Fruit fly (Drosophila melanogaster) whole organism, embryonic: ENCODE measurements around the gene Jhbp1.

Experiments
- Aef1 ChIP-seq: fragments of 200-800 bp; sonication (Bioruptor generic); IDR thresholded peaks from 3 replicates; pipeline ENCODE4 v1.3.6; 2022; ENCODE audit warnings: missing biosample characterization, missing genetic modification characterization
- Atf3 ChIP-seq: fragments of 200-800 bp; sonication (Bioruptor generic); optimal IDR thresholded peaks from 3 replicates; lab custom pipeline; 2016; ENCODE audit warnings: missing biosample characterization, missing genetic modification characterization
- C15 ChIP-seq: fragments of 200-800 bp; sonication (Bioruptor generic); IDR thresholded peaks from 3 replicates; pipeline ENCODE4 v1.3.6; 2022; ENCODE audit warnings: missing biosample characterization, missing genetic modification characterization
- CG10565 ChIP-seq: fragments of 200-800 bp; sonication (Bioruptor generic); optimal IDR thresholded peaks from 3 replicates; lab custom pipeline; 2016; ENCODE audit warnings: missing biosample characterization, mild to moderate bottlenecking, missing genetic modification characterization
- CG12236 ChIP-seq: fragments of 200-800 bp; sonication (Bioruptor generic); optimal IDR thresholded peaks from 2 replicates; lab custom pipeline; 2016; ENCODE audit warnings: missing biosample characterization, missing genetic modification characterization
- CG13287 ChIP-seq: fragments of 200-800 bp; sonication (Bioruptor generic); IDR thresholded peaks from 2 replicates; pipeline ENCODE4 v1.3.6; 2022; ENCODE audit warnings: missing biosample characterization, missing genetic modification characterization; ENCODE audit not compliant: partially characterized antibody
- CG13296 ChIP-seq: fragments of 200-800 bp; sonication (Bioruptor generic); optimal IDR thresholded peaks from 3 replicates; lab custom pipeline; 2018; ENCODE audit warnings: missing biosample characterization, mild to moderate bottlenecking, missing genetic modification characterization
- CG14667 ChIP-seq: fragments of 200-800 bp; sonication (Bioruptor generic); IDR thresholded peaks from 2 replicates; pipeline ENCODE4 v1.3.6; 2022; ENCODE audit warnings: missing biosample characterization, missing genetic modification characterization
- CG15011 ChIP-seq: fragments of 200-800 bp; sonication (Bioruptor generic); optimal IDR thresholded peaks from 3 replicates; lab custom pipeline; 2018; ENCODE audit warnings: missing biosample characterization, mild to moderate bottlenecking, missing genetic modification characterization
- CG17829 ChIP-seq: fragments of 200-800 bp; optimal IDR thresholded peaks from 2 replicates; lab custom pipeline; 2019; ENCODE audit warnings: missing biosample characterization, mild to moderate bottlenecking, missing genetic modification characterization, moderate library complexity
- CG18764 ChIP-seq: fragments of 200-800 bp; sonication (Bioruptor generic); optimal IDR thresholded peaks from 3 replicates; lab custom pipeline; 2016; ENCODE audit warnings: missing biosample characterization, missing genetic modification characterization
- CG3726 ChIP-seq: fragments of 200-800 bp; sonication (Bioruptor generic); IDR thresholded peaks from 3 replicates; pipeline ENCODE4, ENCODE4 v1.3.6; 2022; ENCODE audit warnings: missing biosample characterization, missing genetic modification characterization
- CG3847 ChIP-seq: fragments of 200-800 bp; sonication (Bioruptor generic); IDR thresholded peaks from 2 replicates; pipeline ENCODE4 v1.3.6; 2022; ENCODE audit warnings: missing biosample characterization, missing genetic modification characterization
- CG4404 ChIP-seq: fragments of 200-800 bp; sonication (Bioruptor generic); IDR thresholded peaks from 2 replicates; pipeline ENCODE4 v1.3.6; 2022; ENCODE audit warnings: missing biosample characterization, missing genetic modification characterization
- CG4854 ChIP-seq: fragments of 200-800 bp; sonication (Bioruptor generic); optimal IDR thresholded peaks from 2 replicates; lab custom pipeline; 2016; ENCODE audit warnings: missing biosample characterization, missing genetic modification characterization, inconsistent platforms
- CG5245 ChIP-seq: fragments of 200-800 bp; sonication (Bioruptor generic); optimal IDR thresholded peaks from 3 replicates; lab custom pipeline; 2016; ENCODE audit warnings: missing biosample characterization, missing genetic modification characterization
- CG5953 ChIP-seq: fragments of 200-800 bp; sonication (Bioruptor generic); IDR thresholded peaks from 2 replicates; pipeline ENCODE4 v1.3.6; 2022; ENCODE audit warnings: missing biosample characterization, missing genetic modification characterization
- CG6689 ChIP-seq: fragments of 200-800 bp; sonication (Bioruptor generic); IDR thresholded peaks from 2 replicates; pipeline ENCODE4 v1.3.6; 2022; ENCODE audit warnings: missing biosample characterization, missing genetic modification characterization
- CG7556 ChIP-seq: fragments of 200-800 bp; sonication (Bioruptor generic); optimal IDR thresholded peaks from 2 replicates; lab custom pipeline; 2017; ENCODE audit warnings: missing biosample characterization, mild to moderate bottlenecking, missing genetic modification characterization
- CG8089 ChIP-seq: fragments of 200-800 bp; sonication (Bioruptor generic); optimal IDR thresholded peaks from 3 replicates; lab custom pipeline; 2016; ENCODE audit warnings: missing biosample characterization, missing genetic modification characterization
- CG8478 ChIP-seq: fragments of >200 bp; optimal IDR thresholded peaks from 2 replicates; lab custom pipeline; 2018
- CG9797 ChIP-seq: fragments of 200-800 bp; sonication (Bioruptor generic); optimal IDR thresholded peaks from 3 replicates; lab custom pipeline; 2018; ENCODE audit warnings: missing biosample characterization, mild to moderate bottlenecking, missing genetic modification characterization
- CHES-1-like ChIP-seq: fragments of 200-800 bp; sonication (Bioruptor generic); optimal IDR thresholded peaks from 2 replicates; lab custom pipeline; 2016; ENCODE audit warnings: missing biosample characterization, missing genetic modification characterization
- D ChIP-seq, 2 experiments: fragments of 200-800 bp in 1 of 2; fragments of >200 bp in 1 of 2; sonication (Bioruptor generic) in 1 of 2; optimal IDR thresholded peaks; 2 replicates in 1 of 2; 3 replicates in 1 of 2; lab custom pipeline; 2017; ENCODE audit warnings: mild to moderate bottlenecking in 1 of 2, missing biosample characterization in 1 of 2, missing genetic modification characterization in 1 of 2, missing genetic modification reagents in 1 of 2
- Fer1 ChIP-seq: fragments of 200-800 bp; sonication (Bioruptor generic); optimal IDR thresholded peaks from 2 replicates; lab custom pipeline; 2017; ENCODE audit warnings: missing biosample characterization, mild to moderate bottlenecking, missing genetic modification characterization
- Hr39 ChIP-seq: fragments of >200 bp; optimal IDR thresholded peaks from 2 replicates; lab custom pipeline; 2017
- MESR4 ChIP-seq: fragments of 200-800 bp; sonication (Bioruptor generic); optimal IDR thresholded peaks from 2 replicates; lab custom pipeline; 2018; ENCODE audit warnings: missing biosample characterization, mild to moderate bottlenecking, missing genetic modification characterization, moderate library complexity
- Mrtf ChIP-seq: fragments of 200-800 bp; sonication (Bioruptor generic); IDR thresholded peaks from 3 replicates; pipeline ENCODE4 v1.3.6; 2022; ENCODE audit warnings: missing biosample characterization, missing genetic modification characterization
- Oli ChIP-seq: fragments of 200-800 bp; sonication (Bioruptor generic); optimal IDR thresholded peaks from 2 replicates; lab custom pipeline; 2018; ENCODE audit warnings: missing biosample characterization, mild to moderate bottlenecking, missing genetic modification characterization, moderate library complexity
- Opbp ChIP-seq: fragments of 200-800 bp; sonication (Bioruptor generic); IDR thresholded peaks from 3 replicates; pipeline ENCODE4 v1.3.6; 2022; ENCODE audit warnings: missing biosample characterization, missing genetic modification characterization; ENCODE audit not compliant: partially characterized antibody
- Poxn ChIP-seq: fragments of 200-800 bp; sonication (Bioruptor generic); IDR thresholded peaks from 2 replicates; pipeline ENCODE4 v1.3.6; 2022; ENCODE audit warnings: missing biosample characterization, missing genetic modification characterization
- Sry-δ ChIP-seq: fragments of 200-800 bp; sonication (Bioruptor generic); optimal IDR thresholded peaks from 2 replicates; lab custom pipeline; 2016; ENCODE audit warnings: missing biosample characterization, missing genetic modification characterization
- az2 ChIP-seq: fragments of 200-800 bp; sonication (Bioruptor generic); optimal IDR thresholded peaks from 3 replicates; lab custom pipeline; 2016; ENCODE audit warnings: missing biosample characterization, missing genetic modification characterization
- chm ChIP-seq: fragments of 200-800 bp; sonication (Bioruptor generic); IDR thresholded peaks from 2 replicates; pipeline ENCODE4 v1.3.6; 2022; ENCODE audit warnings: missing biosample characterization, missing genetic modification characterization
- ems ChIP-seq: fragments of 200-800 bp; sonication (Bioruptor generic); optimal IDR thresholded peaks from 3 replicates; lab custom pipeline; 2016; ENCODE audit warnings: missing biosample characterization, missing genetic modification characterization
- esg ChIP-seq: fragments of 200-800 bp; sonication (Bioruptor generic); conservative IDR thresholded peaks from 2 replicates; pipeline ENCODE4 v1.3.6; 2022; ENCODE audit warnings: missing biosample characterization, missing genetic modification characterization
- fu2 ChIP-seq: fragments of 200-800 bp; sonication (Bioruptor generic); optimal IDR thresholded peaks from 2 replicates; lab custom pipeline; 2016; ENCODE audit warnings: missing biosample characterization, missing genetic modification characterization
- gce ChIP-seq: fragments of 200-800 bp; sonication (Bioruptor generic); IDR thresholded peaks from 3 replicates; pipeline ENCODE4 v1.3.6; 2022; ENCODE audit warnings: missing biosample characterization, missing genetic modification characterization
- gfzf ChIP-seq: fragments of 200-800 bp; sonication (Bioruptor generic); optimal IDR thresholded peaks from 2 replicates; lab custom pipeline; 2016; ENCODE audit warnings: missing biosample characterization, mild to moderate bottlenecking, missing genetic modification characterization, moderate library complexity
- grn ChIP-seq: fragments of 200-800 bp; sonication (Bioruptor generic); optimal IDR thresholded peaks from 3 replicates; lab custom pipeline; 2017; ENCODE audit warnings: missing biosample characterization, missing genetic modification characterization
- kni ChIP-seq: fragments of 200-800 bp; sonication (Bioruptor generic); optimal IDR thresholded peaks from 3 replicates; lab custom pipeline; 2017; ENCODE audit warnings: mild to moderate bottlenecking, missing biosample characterization, missing genetic modification reagents, missing genetic modification characterization
- knrl ChIP-seq: fragments of 200-800 bp; sonication (Bioruptor generic); IDR thresholded peaks from 3 replicates; pipeline ENCODE4 v1.3.6; 2022; ENCODE audit warnings: missing biosample characterization, missing genetic modification characterization; ENCODE audit not compliant: partially characterized antibody
- mam ChIP-seq: fragments of 200-800 bp; sonication (Bioruptor generic); optimal IDR thresholded peaks from 3 replicates; lab custom pipeline; 2016; ENCODE audit warnings: missing biosample characterization, missing genetic modification characterization
- nau ChIP-seq: fragments of 200-800 bp; sonication (Bioruptor generic); optimal IDR thresholded peaks from 3 replicates; lab custom pipeline; 2017; ENCODE audit warnings: missing biosample characterization, mild to moderate bottlenecking, missing genetic modification characterization, missing genetic modification reagents
- phol ChIP-seq: fragments of 200-800 bp; sonication (Bioruptor generic); optimal IDR thresholded peaks from 3 replicates; lab custom pipeline; 2018; ENCODE audit warnings: missing biosample characterization, mild to moderate bottlenecking, missing genetic modification characterization, moderate library complexity
- pros ChIP-seq: fragments of 200-800 bp; sonication (Bioruptor generic); optimal IDR thresholded peaks from 3 replicates; lab custom pipeline; 2019; ENCODE audit warnings: missing biosample characterization, mild to moderate bottlenecking, missing genetic modification characterization, moderate library complexity
- ranshi ChIP-seq: fragments of 200-800 bp; sonication (Bioruptor generic); IDR thresholded peaks from 2 replicates; pipeline ENCODE4 v1.3.6; 2022; ENCODE audit warnings: missing biosample characterization, missing genetic modification characterization
- stc ChIP-seq: fragments of 200-800 bp; sonication (Bioruptor generic); IDR thresholded peaks from 2 replicates; pipeline ENCODE4 v1.3.6; 2022; ENCODE audit warnings: missing biosample characterization, missing genetic modification characterization
- ttk ChIP-seq: fragments of 200-800 bp; sonication (Bioruptor generic); IDR thresholded peaks from 2 replicates; pipeline ENCODE4 v2.1.2; 2022; ENCODE audit warnings: missing biosample characterization, missing genetic modification characterization
- tup ChIP-seq: fragments of 200-800 bp; sonication (Bioruptor generic); optimal IDR thresholded peaks from 2 replicates; lab custom pipeline; 2016; ENCODE audit warnings: missing biosample characterization, mild to moderate bottlenecking, missing genetic modification characterization, moderate library complexity

Jhbp1 gene

dm6 chr3R:4997399-4998203 lies 32.4 kb downstream of the Jhbp1 start (continued):
- TF ChIP-seq Mrtf (GFP tag; lab: Robert Waterston, UW) (no peak), Fer1 (GFP tag; lab: Kevin White, UChicago) (no peak), CG4404 (no peak), CG12236 (GFP tag; lab: Kevin White, UChicago) (peak; percentile 19), fu2 (GFP tag; lab: Kevin White, UChicago) (no peak), Sry-δ (no peak), Hr39 (lab: Kevin White, UChicago) (no peak), CG8089 (GFP tag; lab: Kevin White, UChicago) (no peak), mam (no peak), phol (tag; lab: Kevin White, UChicago) (peak; percentile 36), pros (peak; percentile 93), CG17829 (tag; lab: Kevin White, UChicago) (peak; percentile 30), knrl (GFP tag; lab: Robert Waterston, UW) (no peak), CG13287 (GFP tag; lab: Robert Waterston, UW) (no peak), gce (GFP tag; lab: Robert Waterston, UW) (0 out of 3 replicates have a peak, but pooled peaks have one; percentile 45), chm (GFP tag; lab: Robert Waterston, UW) (peak; percentile 30; the same call in 1 of the 2 replicates), CG8478 (lab: Kevin White, UChicago) (no peak), Opbp (GFP tag; lab: Robert Waterston, UW) (no peak), CG3847 (no peak), CG15011 (GFP tag; lab: Kevin White, UChicago) (no peak), esg (0 out of 2 replicates have a peak, but pooled peaks have one; percentile 22), stc (GFP tag; lab: Robert Waterston, UW) (peak; percentile 59; the same call in 1 of the 2 replicates), CG7556 (peak; percentile 15), CG13296 (GFP tag; lab: Kevin White, UChicago) (no peak), D (optimal IDR thresholded peaks at IDR 0.05; lab: Kevin White, UChicago) (no peak), D (GFP tag; optimal IDR thresholded peaks at IDR 0.05; lab: Kevin White, UChicago) (no peak), CG10565 (no peak), CG5953 (0 out of 2 replicates have a peak, but pooled peaks have one; percentile 36), Aef1 (no peak), gfzf (GFP tag; lab: Kevin White, UChicago) (no peak), CG18764 (GFP tag; lab: Kevin White, UChicago) (no peak), ttk (GFP tag; lab: Robert Waterston, UW) (no peak), Poxn (GFP tag; lab: Robert Waterston, UW) (no peak), MESR4 (GFP tag; lab: Kevin White, UChicago) (no peak), CG4854 (no peak), tup (GFP tag; lab: Kevin White, UChicago) (no peak), CG3726 (GFP tag; lab: Robert Waterston, UW) (no peak), CG6689 (GFP tag; lab: Robert Waterston, UW) (peak; percentile 21; the same call in 1 of the 2 replicates), C15 (GFP tag; lab: Robert Waterston, UW) (no peak), nau (GFP tag; lab: Kevin White, UChicago) (no peak), Oli (tag; lab: Kevin White, UChicago) (peak; percentile 10), CG9797 (GFP tag; lab: Kevin White, UChicago) (no peak), az2 (GFP tag; lab: Kevin White, UChicago) (peak; percentile 13), kni (GFP tag; lab: Kevin White, UChicago) (peak; percentile 64), ranshi (GFP tag; lab: Robert Waterston, UW) (no peak), CG5245 (GFP tag; lab: Kevin White, UChicago) (no peak), CHES-1-like (GFP tag; lab: Kevin White, UChicago) (no peak), grn (no peak), CG14667 (GFP tag; lab: Robert Waterston, UW) (no peak), Atf3 (GFP tag; lab: Kevin White, UChicago) (no peak), ems (GFP tag; lab: Kevin White, UChicago) (no peak)
